Worm (Caenorhabditis elegans): ENCODE measurements around the gene R10E4.1.

Gene R10E4.1

DNA sequence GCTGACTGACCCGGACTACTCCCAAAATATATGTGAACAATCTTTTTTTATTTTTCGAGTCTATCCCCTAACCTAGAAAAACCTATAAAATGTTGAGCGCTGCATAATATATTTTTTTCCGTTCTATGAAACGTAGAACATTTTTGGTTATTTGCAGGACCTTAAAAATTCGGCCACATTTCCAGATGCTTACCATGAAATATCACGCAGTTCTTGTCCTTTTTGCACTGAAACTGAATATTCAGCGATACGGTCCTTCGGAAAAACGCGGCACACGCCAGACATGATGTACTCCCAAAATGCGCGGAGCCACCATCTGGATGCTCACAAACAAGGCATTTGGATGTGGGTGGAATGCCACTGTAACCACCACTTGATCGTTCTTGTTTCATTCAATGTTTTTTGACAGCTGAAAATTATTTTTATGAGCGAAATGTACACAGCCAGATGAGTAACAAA is 36.7 kb upstream of the R10E4.1 start, which contains the start of gene nhr-20:
Gene nhr-20 (minus strand): TSS at position 409 of the 459 bp plus-strand sequence.
- no peak for TF ChIP-seq pha-4 (tag; optimal IDR thresholded peaks at IDR 0.05)
- TF ChIP-seq elt-1 (tag; optimal IDR thresholded peaks at IDR 0.05; ENCODE audit: borderline replicate concordance, insufficient read depth) = no peak
- no peak for TF ChIP-seq mab-5 (tag; optimal IDR thresholded peaks at IDR 0.05)
- no peak for TF ChIP-seq mls-2 (tag; optimal IDR thresholded peaks at IDR 0.05)
- TF ChIP-seq nhr-28 (tag; optimal IDR thresholded peaks at IDR 0.05) = no peak
- no peak for TF ChIP-seq bed-3 (GFP tag; optimal IDR thresholded peaks at IDR 0.05)
- no peak for TF ChIP-seq lin-13 (tag; optimal IDR thresholded peaks at IDR 0.05)
- TF ChIP-seq ztf-11 (tag; optimal IDR thresholded peaks at IDR 0.05) = no peak
- TF ChIP-seq nhr-12 (tag; optimal IDR thresholded peaks at IDR 0.05) = no peak
- TF ChIP-seq unc-120 (tag; optimal IDR thresholded peaks at IDR 0.05; ENCODE audit: poor library complexity, severe bottlenecking) = no peak
- no peak for TF ChIP-seq mep-1 (tag; optimal IDR thresholded peaks at IDR 0.05)
- TF ChIP-seq elt-3 (tag; optimal IDR thresholded peaks at IDR 0.05) = no peak

DNA sequence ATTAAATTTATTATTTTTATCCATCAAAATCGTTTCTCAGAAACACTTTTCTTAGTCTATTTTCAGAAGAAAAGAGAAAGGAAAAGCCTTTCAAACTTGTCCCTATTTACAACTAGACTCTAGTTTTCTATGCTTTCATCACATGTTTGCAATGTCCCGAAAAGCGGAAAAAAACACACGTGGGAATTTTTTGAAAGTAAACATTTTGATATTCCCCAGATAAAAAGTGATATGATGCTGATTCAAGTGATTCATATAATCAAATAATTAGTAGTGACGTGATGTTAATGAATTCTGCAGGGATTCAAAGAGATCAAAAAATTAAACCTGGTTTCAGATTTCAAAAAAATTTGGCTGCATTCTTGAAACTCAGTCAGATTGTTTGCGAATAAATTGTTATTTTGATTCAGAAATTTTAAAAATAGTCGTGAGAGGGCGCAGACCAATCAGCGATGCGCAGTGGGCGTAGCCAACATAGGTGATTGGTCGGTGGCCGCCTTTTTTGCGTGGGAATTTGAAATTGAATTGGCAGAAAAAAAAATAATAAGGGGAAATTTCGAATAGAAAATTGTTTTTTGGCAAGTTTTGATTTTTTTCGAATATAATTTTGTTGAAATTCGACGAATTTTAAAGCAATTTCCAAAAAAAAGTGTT is 34.8 kb upstream of the R10E4.1 start:
- TF ChIP-seq flh-1 (GFP tag; optimal IDR thresholded peaks at IDR 0.05) (no peak), zip-8 (tag; optimal IDR thresholded peaks at IDR 0.05) (no peak), snpc-4 (tag; optimal IDR thresholded peaks at IDR 0.05) (no peak), lin-13 (tag; optimal IDR thresholded peaks at IDR 0.05) (no peak), M03D4.4 (tag; optimal IDR thresholded peaks at IDR 0.05) (no peak), ceh-39 (tag; optimal IDR thresholded peaks at IDR 0.05) (no peak), hlh-1 (tag; optimal IDR thresholded peaks at IDR 0.05) (no peak), lin-32 (GFP tag; optimal IDR thresholded peaks at IDR 0.05) (no peak), elt-3 (tag; optimal IDR thresholded peaks at IDR 0.05) (no peak), sptf-1 (tag; optimal IDR thresholded peaks at IDR 0.05) (no peak), nhr-237 (tag; optimal IDR thresholded peaks at IDR 0.05) (no peak), nhr-28 (tag; optimal IDR thresholded peaks at IDR 0.05) (no peak), drap-1 (GFP tag; optimal IDR thresholded peaks at IDR 0.05) (no peak), nhr-2 (tag; optimal IDR thresholded peaks at IDR 0.05) (no peak), nhr-76 (tag; optimal IDR thresholded peaks at IDR 0.05) (no peak), unc-120 (tag; optimal IDR thresholded peaks at IDR 0.05; ENCODE audit: poor library complexity, severe bottlenecking) (no peak), bed-3 (GFP tag; optimal IDR thresholded peaks at IDR 0.05) (no peak), cnd-1 (tag; optimal IDR thresholded peaks at IDR 0.05) (no peak), unc-39 (tag; optimal IDR thresholded peaks at IDR 0.05) (no peak)

DNA sequence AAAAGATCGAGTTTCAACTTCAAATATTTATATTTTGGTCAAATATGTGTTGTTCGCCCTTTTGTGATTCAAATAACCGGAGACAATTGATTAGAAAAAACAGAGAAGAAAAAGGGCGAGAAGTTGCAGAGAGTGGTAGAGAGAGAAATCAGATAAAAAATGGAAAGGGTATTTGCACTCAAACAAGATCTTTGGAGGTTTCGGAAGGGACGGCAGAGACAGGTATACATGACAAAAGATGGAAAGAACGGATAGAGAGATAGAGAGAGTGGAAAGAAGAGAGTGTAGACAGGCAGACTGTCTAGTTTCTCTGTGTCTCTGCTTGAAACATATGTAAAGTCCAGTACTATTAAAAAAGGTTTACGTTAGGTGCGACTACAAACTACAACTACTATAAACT is 33.4 kb upstream of the R10E4.1 start:
- no peak for TF ChIP-seq nhr-76 (tag; optimal IDR thresholded peaks at IDR 0.05)
- TF ChIP-seq unc-62 (GFP tag; optimal IDR thresholded peaks at IDR 0.05) = peak; percentile 2
- TF ChIP-seq mep-1 (tag; optimal IDR thresholded peaks at IDR 0.05) = peak; percentile 22
- TF ChIP-seq lin-13 (tag; optimal IDR thresholded peaks at IDR 0.05) = peak; percentile 32
- no peak for TF ChIP-seq unc-39 (tag; optimal IDR thresholded peaks at IDR 0.05)
- TF ChIP-seq hlh-1 (tag; optimal IDR thresholded peaks at IDR 0.05) = no peak
- TF ChIP-seq elt-3 (tag; optimal IDR thresholded peaks at IDR 0.05) = no peak
- no peak for TF ChIP-seq drap-1 (GFP tag; optimal IDR thresholded peaks at IDR 0.05)
- TF ChIP-seq zip-8 (tag; optimal IDR thresholded peaks at IDR 0.05) = no peak
- peak; percentile 38 for TF ChIP-seq elt-1 (tag; optimal IDR thresholded peaks at IDR 0.05; ENCODE audit: borderline replicate concordance, insufficient read depth)

DNA sequence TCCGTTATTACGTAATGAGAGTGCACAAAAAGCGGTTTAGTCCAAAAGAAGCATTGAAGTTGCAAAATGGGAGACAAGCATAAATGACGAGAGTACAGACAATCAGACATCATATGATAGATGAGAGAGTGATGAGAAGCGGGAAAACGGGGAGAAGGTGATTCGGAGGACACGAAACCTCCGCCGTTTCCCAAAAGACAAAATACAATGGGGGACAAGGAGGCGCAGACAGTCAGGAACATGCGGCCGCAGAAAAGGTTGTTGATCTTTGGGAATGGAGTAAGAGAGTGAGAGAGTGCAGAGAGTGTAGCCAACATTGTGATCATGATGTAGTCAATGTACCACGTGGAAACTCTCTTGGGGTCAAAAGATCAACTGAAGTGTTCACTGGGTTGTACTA is 31.9 kb upstream of the R10E4.1 start:
- peak; percentile 37 for TF ChIP-seq sptf-1 (tag; optimal IDR thresholded peaks at IDR 0.05)
- peak; percentile 94 for TF ChIP-seq nhr-12 (tag; optimal IDR thresholded peaks at IDR 0.05)
- TF ChIP-seq pha-4 (tag; optimal IDR thresholded peaks at IDR 0.05) = peak; percentile 92
- no peak for TF ChIP-seq ceh-39 (tag; optimal IDR thresholded peaks at IDR 0.05)
- no peak for TF ChIP-seq ceh-83 (GFP tag; optimal IDR thresholded peaks at IDR 0.05)
- peak; percentile 30 for TF ChIP-seq mls-2 (tag; optimal IDR thresholded peaks at IDR 0.05)
- no peak for TF ChIP-seq mab-5 (tag; optimal IDR thresholded peaks at IDR 0.05)
- peak; percentile 96 for TF ChIP-seq unc-120 (tag; optimal IDR thresholded peaks at IDR 0.05; ENCODE audit: poor library complexity, severe bottlenecking)
- peak; percentile 84 for TF ChIP-seq unc-62 (GFP tag; optimal IDR thresholded peaks at IDR 0.05)
- peak; percentile 25 for TF ChIP-seq drap-1 (GFP tag; optimal IDR thresholded peaks at IDR 0.05)
- no peak for TF ChIP-seq nhr-76 (tag; optimal IDR thresholded peaks at IDR 0.05)
- TF ChIP-seq ham-2 (GFP tag; optimal IDR thresholded peaks at IDR 0.05) = peak; percentile 77
- peak; percentile 25 for TF ChIP-seq lsy-2 (tag; optimal IDR thresholded peaks at IDR 0.05)
- peak; percentile 57 for TF ChIP-seq elt-1 (tag; optimal IDR thresholded peaks at IDR 0.05; ENCODE audit: borderline replicate concordance, insufficient read depth)
- no peak for TF ChIP-seq flh-1 (GFP tag; optimal IDR thresholded peaks at IDR 0.05)
- TF ChIP-seq elt-3 (tag; optimal IDR thresholded peaks at IDR 0.05) = no peak
- TF ChIP-seq bed-3 (GFP tag; optimal IDR thresholded peaks at IDR 0.05) = no peak
- TF ChIP-seq tbx-8 (GFP tag; optimal IDR thresholded peaks at IDR 0.05) = no peak
- TF ChIP-seq ztf-11 (tag; optimal IDR thresholded peaks at IDR 0.05) = peak; percentile 27
- no peak for TF ChIP-seq ceh-43 (GFP tag; optimal IDR thresholded peaks at IDR 0.05)
- peak; percentile 59 for TF ChIP-seq ces-1 (GFP tag; optimal IDR thresholded peaks at IDR 0.05)
- TF ChIP-seq lin-13 (tag; optimal IDR thresholded peaks at IDR 0.05) = peak; percentile 35
- TF ChIP-seq mep-1 (tag; optimal IDR thresholded peaks at IDR 0.05) = peak; percentile 57
- no peak for TF ChIP-seq nhr-2 (tag; optimal IDR thresholded peaks at IDR 0.05)
- no peak for TF ChIP-seq M03D4.4 (tag; optimal IDR thresholded peaks at IDR 0.05)
- TF ChIP-seq blmp-1 (tag; optimal IDR thresholded peaks at IDR 0.05) = no peak
- TF ChIP-seq nhr-237 (tag; optimal IDR thresholded peaks at IDR 0.05) = peak; percentile 85
- no peak for TF ChIP-seq sem-2 (GFP tag; optimal IDR thresholded peaks at IDR 0.05)
- TF ChIP-seq lin-32 (GFP tag; optimal IDR thresholded peaks at IDR 0.05) = no peak
- peak; percentile 76 for TF ChIP-seq nhr-28 (tag; optimal IDR thresholded peaks at IDR 0.05)
- TF ChIP-seq hlh-1 (tag; optimal IDR thresholded peaks at IDR 0.05) = peak; percentile 40
- TF ChIP-seq cnd-1 (tag; optimal IDR thresholded peaks at IDR 0.05) = no peak
- TF ChIP-seq zip-8 (tag; optimal IDR thresholded peaks at IDR 0.05) = peak; percentile 59

Data from whole organism, mixed stage, embryonic.